Worm (Caenorhabditis elegans): ENCODE measurements around the gene C02E7.8.

DNA sequence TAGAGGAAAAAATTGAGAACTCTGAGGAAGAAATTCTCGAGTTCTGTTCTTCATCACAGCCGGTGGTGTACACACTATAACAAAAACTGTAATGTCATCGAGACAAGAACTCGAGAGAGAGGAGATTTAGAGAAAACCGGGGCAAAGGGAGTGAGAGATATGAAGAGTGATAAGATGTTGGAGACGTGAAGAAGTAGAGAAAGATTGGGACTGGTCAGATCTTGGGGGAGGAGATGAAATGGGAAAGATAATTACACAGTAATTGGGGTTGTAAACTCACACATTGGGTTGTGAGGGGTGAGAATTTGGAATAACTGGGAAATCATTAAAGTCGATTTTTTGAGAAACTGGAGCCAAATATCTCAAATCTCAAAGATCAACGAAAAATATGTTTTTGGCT, 45.2 kb upstream of the C02E7.8 start:
- no peak for TF ChIP-seq nhr-237 (tag; optimal IDR thresholded peaks at IDR 0.05)
- TF ChIP-seq elt-3 (tag; optimal IDR thresholded peaks at IDR 0.05), result no peak
- no peak for TF ChIP-seq sptf-1 (tag; optimal IDR thresholded peaks at IDR 0.05)
- TF ChIP-seq lsy-2 (tag; optimal IDR thresholded peaks at IDR 0.05), result no peak
- no peak for TF ChIP-seq pqm-1 (tag; optimal IDR thresholded peaks at IDR 0.05)
- no peak for TF ChIP-seq hlh-4 (tag; optimal IDR thresholded peaks at IDR 0.05)
- no peak for TF ChIP-seq unc-130 (tag; optimal IDR thresholded peaks at IDR 0.05)
- TF ChIP-seq tbx-2 (tag; optimal IDR thresholded peaks at IDR 0.05), result no peak
- no peak for TF ChIP-seq isw-1 (GFP tag; IDR thresholded peaks at IDR 0.05)
